Fruit fly (Drosophila melanogaster): Measurements from ENCODE around the gene cutlet.

The cutlet gene

dm6 chr2L:3719414-3719959, 7.9 kb upstream of the cutlet start:
- TF ChIP-seq CG4854 (GFP tag; optimal IDR thresholded peaks at IDR 0.05) (no peak), CG1792 (GFP tag; optimal IDR thresholded peaks at IDR 0.05) (no peak), CG10543 (GFP tag; optimal IDR thresholded peaks at IDR 0.05) (no peak), CG17612 (GFP tag; IDR thresholded peaks at IDR 0.05) (no peak), wdn (GFP tag; IDR thresholded peaks at IDR 0.05) (no peak), CG7963 (GFP tag; IDR thresholded peaks at IDR 0.05; ENCODE audit: partially characterized antibody) (no peak), H2.0 (GFP tag; IDR thresholded peaks at IDR 0.05) (0 out of 2 replicates have a peak, but pooled peaks have one; percentile 16), ssp (GFP tag; IDR thresholded peaks at IDR 0.05) (no peak), CG18764 (GFP tag; optimal IDR thresholded peaks at IDR 0.05) (no peak), CG8290 (GFP tag; optimal IDR thresholded peaks at IDR 0.05) (no peak), CG8290 (tag; optimal IDR thresholded peaks at IDR 0.05) (no peak), Hey (tag; optimal IDR thresholded peaks at IDR 0.05) (no peak), corto (GFP tag; optimal IDR thresholded peaks at IDR 0.05) (no peak), CG4404 (GFP tag; IDR thresholded peaks at IDR 0.05) (no peak), sens (GFP tag) (peak; percentile 70), Dll (GFP tag; IDR thresholded peaks at IDR 0.05; ENCODE audit: partially characterized antibody) (no peak), Aef1 (GFP tag; IDR thresholded peaks at IDR 0.05) (no peak), gsb (GFP tag; IDR thresholded peaks at IDR 0.05) (0 out of 2 replicates have a peak, but pooled peaks have one; percentile 5), Asciz (GFP tag; optimal IDR thresholded peaks at IDR 0.05) (no peak), CG17829 (tag; optimal IDR thresholded peaks at IDR 0.05) (no peak), insv (GFP tag; optimal IDR thresholded peaks at IDR 0.05) (no peak), CG1603 (tag; optimal IDR thresholded peaks at IDR 0.05) (no peak), Xbp1 (GFP tag; optimal IDR thresholded peaks at IDR 0.05) (no peak), eyg (GFP tag; optimal IDR thresholded peaks at IDR 0.05) (no peak), emc (GFP tag; optimal IDR thresholded peaks at IDR 0.05) (no peak), ac (GFP tag; optimal IDR thresholded peaks at IDR 0.05) (no peak), Trl (optimal IDR thresholded peaks at IDR 0.05) (no peak), Trl (GFP tag; optimal IDR thresholded peaks at IDR 0.05) (no peak), CG12219 (GFP tag; optimal IDR thresholded peaks at IDR 0.05) (peak; percentile 21), Chrac-16 (GFP tag; optimal IDR thresholded peaks at IDR 0.05) (no peak), gce (GFP tag; IDR thresholded peaks at IDR 0.05) (no peak), CG14014 (GFP tag; IDR thresholded peaks at IDR 0.05) (no peak), CG15011 (GFP tag; optimal IDR thresholded peaks at IDR 0.05) (no peak), gsb-n (tag; optimal IDR thresholded peaks at IDR 0.05) (no peak), ase (GFP tag; IDR thresholded peaks at IDR 0.05) (no peak), wek (GFP tag; optimal IDR thresholded peaks at IDR 0.05) (no peak), klu (GFP tag; IDR thresholded peaks at IDR 0.05) (no peak), CG3838 (GFP tag; optimal IDR thresholded peaks at IDR 0.05) (no peak), CG4707 (GFP tag; optimal IDR thresholded peaks at IDR 0.05) (no peak), Usf (GFP tag; optimal IDR thresholded peaks at IDR 0.05) (no peak), CG2678 (tag; optimal IDR thresholded peaks at IDR 0.05) (no peak), p53 (GFP tag; optimal IDR thresholded peaks at IDR 0.05) (no peak), pita (GFP tag; optimal IDR thresholded peaks at IDR 0.05) (no peak), bcd (GFP tag; optimal IDR thresholded peaks at IDR 0.05) (peak; percentile 1), crc (GFP tag; optimal IDR thresholded peaks at IDR 0.05) (no peak), Dp (GFP tag; optimal IDR thresholded peaks at IDR 0.05) (no peak), CG2129 (GFP tag; IDR thresholded peaks at IDR 0.05; ENCODE audit: partially characterized antibody) (no peak), CG11560 (tag; IDR thresholded peaks at IDR 0.05) (no peak), CG1529 (GFP tag; optimal IDR thresholded peaks at IDR 0.05) (no peak), CG10979 (tag; optimal IDR thresholded peaks at IDR 0.05) (no peak), CG9876 (GFP tag; optimal IDR thresholded peaks at IDR 0.05) (no peak), da (GFP tag; optimal IDR thresholded peaks at IDR 0.05) (no peak), slp2 (GFP tag; optimal IDR thresholded peaks at IDR 0.05) (no peak)

Measured in whole organism, embryonic.